Worm (Caenorhabditis elegans): ENCODE data around the gene T22F7.1.
"Not testable (repeated sequence)": the region's sequence is repeated elsewhere in the genome, so short reads cannot be mapped to it uniquely, and the experiment has no call there.

- TF ChIP-seq dpl-1 (GFP tag; optimal IDR thresholded peaks at IDR 0.05); madf-6 (GFP tag; IDR thresholded peaks at IDR 0.05); pha-4 (tag; optimal IDR thresholded peaks at IDR 0.05); ama-1 (optimal IDR thresholded peaks at IDR 0.05); ama-1 (GFP tag; optimal IDR thresholded peaks at IDR 0.05); aptf-2 (GFP tag; conservative IDR thresholded peaks at IDR 0.05); lsy-27 (tag; optimal IDR thresholded peaks at IDR 0.05; ENCODE audit: borderline replicate concordance, insufficient read depth); unc-130 (GFP tag; optimal IDR thresholded peaks at IDR 0.05); akir-1 (GFP tag; optimal IDR thresholded peaks at IDR 0.05); snpc-3.4 (tag; optimal IDR thresholded peaks at IDR 0.05): not testable (repeated sequence)
Measured at ce11 chrIII:536297-536696, 5.6 kb upstream of the T22F7.1 start.

Data from whole organism, young adult.